Fruit fly (Drosophila melanogaster) whole organism, embryonic: ENCODE results near the gene Elo68alpha.

Experiments used
- Aef1 ChIP-seq: fragments of 200-800 bp; sonication (Bioruptor generic); IDR thresholded peaks from 3 replicates; pipeline ENCODE4 v1.3.6; 2022; ENCODE audit warnings: missing biosample characterization, missing genetic modification characterization
- Asciz ChIP-seq: fragments of 200-800 bp; sonication (Bioruptor generic); optimal IDR thresholded peaks from 2 replicates; lab custom pipeline; 2017; ENCODE audit warnings: missing biosample characterization, mild to moderate bottlenecking, missing genetic modification characterization, missing genetic modification reagents
- CG10209 ChIP-seq: fragments of 200-800 bp; sonication (Bioruptor generic); optimal IDR thresholded peaks from 3 replicates; lab custom pipeline; 2017; ENCODE audit warnings: missing biosample characterization, mild to moderate bottlenecking, missing genetic modification characterization, missing genetic modification reagents
- CG10267 ChIP-seq: fragments of 200-800 bp; sonication (Bioruptor generic); optimal IDR thresholded peaks from 2 replicates; lab custom pipeline; 2018; ENCODE audit warnings: missing biosample characterization, mild to moderate bottlenecking, missing genetic modification characterization, moderate library complexity
- CG10654 ChIP-seq: fragments of 200-800 bp; sonication (Bioruptor generic); optimal IDR thresholded peaks from 2 replicates; lab custom pipeline; 2016; ENCODE audit warnings: missing biosample characterization, missing genetic modification characterization
- CG10959 ChIP-seq: fragments of 200-800 bp; sonication (Bioruptor generic); IDR thresholded peaks from 2 replicates; pipeline ENCODE4 v1.3.6; 2022; ENCODE audit warnings: missing biosample characterization, missing genetic modification characterization
- CG11085 ChIP-seq: fragments of 200-800 bp; sonication (Bioruptor generic); IDR thresholded peaks from 2 replicates; pipeline ENCODE4 v1.3.6; 2022; ENCODE audit warnings: missing biosample characterization, missing genetic modification characterization
- CG12659 ChIP-seq: fragments of 200-800 bp; sonication (Bioruptor generic); optimal IDR thresholded peaks from 3 replicates; lab custom pipeline; 2017; ENCODE audit warnings: mild to moderate bottlenecking, missing biosample characterization, missing genetic modification reagents, missing genetic modification characterization
- CG13287 ChIP-seq: fragments of 200-800 bp; sonication (Bioruptor generic); IDR thresholded peaks from 2 replicates; pipeline ENCODE4 v1.3.6; 2022; ENCODE audit warnings: missing biosample characterization, missing genetic modification characterization; ENCODE audit not compliant: partially characterized antibody
- CG16779 ChIP-seq: fragments of 200-800 bp; sonication (Bioruptor generic); IDR thresholded peaks from 2 replicates; pipeline ENCODE4 v1.3.6; 2022; ENCODE audit warnings: missing biosample characterization, missing genetic modification characterization
- CG17359 ChIP-seq: fragments of 200-800 bp; sonication (Bioruptor generic); optimal IDR thresholded peaks from 3 replicates; lab custom pipeline; 2018; ENCODE audit warnings: missing biosample characterization, mild to moderate bottlenecking, missing genetic modification characterization, moderate library complexity
- CG17568 ChIP-seq: fragments of 200-800 bp; sonication (Bioruptor generic); optimal IDR thresholded peaks from 2 replicates; lab custom pipeline; 2018; ENCODE audit warnings: missing biosample characterization, mild to moderate bottlenecking, missing genetic modification characterization, moderate library complexity
- CG31224 ChIP-seq: fragments of 200-800 bp; sonication (Bioruptor generic); IDR thresholded peaks from 2 replicates; pipeline ENCODE4 v1.3.6; 2022; ENCODE audit warnings: missing biosample characterization, missing genetic modification characterization
- CG33213 ChIP-seq: fragments of 200-800 bp; sonication (Bioruptor generic); optimal IDR thresholded peaks from 3 replicates; lab custom pipeline; 2016; ENCODE audit warnings: missing biosample characterization, missing genetic modification characterization
- CG3407 ChIP-seq: fragments of 200-800 bp; sonication (Bioruptor generic); optimal IDR thresholded peaks from 2 replicates; lab custom pipeline; 2018; ENCODE audit warnings: missing biosample characterization, mild to moderate bottlenecking, missing genetic modification characterization
- CG34224 ChIP-seq: fragments of 200-800 bp; sonication (Bioruptor generic); IDR thresholded peaks from 3 replicates; pipeline ENCODE4 v1.3.6; 2022; ENCODE audit warnings: missing biosample characterization, missing genetic modification characterization; ENCODE audit not compliant: partially characterized antibody
- CG4360 ChIP-seq: fragments of 200-800 bp; sonication (Bioruptor generic); IDR thresholded peaks from 2 replicates; pipeline ENCODE4 v1.3.6; 2022; ENCODE audit warnings: missing biosample characterization, missing genetic modification characterization
- CG4617 ChIP-seq: fragments of 200-800 bp; sonication (Bioruptor generic); optimal IDR thresholded peaks from 3 replicates; lab custom pipeline; 2016; ENCODE audit warnings: missing biosample characterization, missing genetic modification characterization, borderline replicate concordance
- CG6175 ChIP-seq: fragments of 200-800 bp; sonication (Bioruptor generic); IDR thresholded peaks from 3 replicates; pipeline ENCODE4 v1.3.6; 2022; ENCODE audit warnings: missing biosample characterization, missing genetic modification characterization
- CG6813 ChIP-seq: fragments of 200-800 bp; sonication (Bioruptor generic); optimal IDR thresholded peaks from 2 replicates; lab custom pipeline; 2017; ENCODE audit warnings: missing biosample characterization, missing genetic modification characterization, mild to moderate bottlenecking, moderate library complexity, missing genetic modification reagents
- Dek ChIP-seq: fragments of 200-800 bp; sonication (Bioruptor generic); optimal IDR thresholded peaks from 3 replicates; lab custom pipeline; 2019; ENCODE audit warnings: missing biosample characterization, mild to moderate bottlenecking, missing genetic modification characterization, moderate library complexity
- Drgx ChIP-seq: fragments of 200-800 bp; sonication (Bioruptor generic); IDR thresholded peaks from 2 replicates; pipeline ENCODE4 v1.3.6; 2022; ENCODE audit warnings: missing biosample characterization, missing genetic modification characterization
- Ets97D ChIP-seq: fragments of 200-800 bp; sonication (Bioruptor generic); optimal IDR thresholded peaks from 3 replicates; lab custom pipeline; 2016; ENCODE audit warnings: missing biosample characterization, missing genetic modification characterization
- Fer3 ChIP-seq: fragments of 200-800 bp; sonication (Bioruptor generic); optimal IDR thresholded peaks from 2 replicates; lab custom pipeline; 2018; ENCODE audit warnings: missing biosample characterization, mild to moderate bottlenecking, missing genetic modification characterization, moderate library complexity
- Pdp1 ChIP-seq, 2 experiments: fragments of 200-800 bp; sonication (Bioruptor generic); optimal IDR thresholded peaks; 3 replicates each; lab custom pipeline; 2016; ENCODE audit warnings: missing biosample characterization in 2 of 2, missing genetic modification characterization in 2 of 2, mild to moderate bottlenecking in 1 of 2, moderate library complexity in 1 of 2
- Side ChIP-seq: fragments of 200-800 bp; sonication (Bioruptor generic); optimal IDR thresholded peaks from 2 replicates; lab custom pipeline; 2016; ENCODE audit warnings: missing biosample characterization, missing genetic modification characterization
- Vsx1 ChIP-seq: fragments of 200-800 bp; sonication (Bioruptor generic); optimal IDR thresholded peaks from 2 replicates; lab custom pipeline; 2017; ENCODE audit warnings: missing biosample characterization, mild to moderate bottlenecking, missing genetic modification characterization, missing genetic modification reagents
- ara ChIP-seq: fragments of 200-800 bp; sonication (Bioruptor generic); IDR thresholded peaks from 2 replicates; pipeline ENCODE4 v1.3.6; 2022; ENCODE audit warnings: missing biosample characterization, missing genetic modification characterization
- ato ChIP-seq: fragments of 200-800 bp; sonication (Bioruptor generic); IDR thresholded peaks from 2 replicates; pipeline ENCODE4 v1.3.6; 2022; ENCODE audit warnings: missing biosample characterization, missing genetic modification characterization; ENCODE audit not compliant: partially characterized antibody
- bbx ChIP-seq: fragments of 200-800 bp; sonication (Bioruptor generic); IDR thresholded peaks from 2 replicates; pipeline ENCODE4 v1.3.6; 2022; ENCODE audit warnings: missing biosample characterization, missing genetic modification characterization; ENCODE audit not compliant: partially characterized antibody
- btn ChIP-seq: fragments of 200-800 bp; sonication (Bioruptor generic); optimal IDR thresholded peaks from 2 replicates; lab custom pipeline; 2016; ENCODE audit warnings: missing biosample characterization, missing genetic modification characterization
- cg ChIP-seq: fragments of 200-800 bp; sonication (Bioruptor generic); optimal IDR thresholded peaks from 3 replicates; lab custom pipeline; 2019; ENCODE audit warnings: missing biosample characterization, mild to moderate bottlenecking, missing genetic modification characterization, moderate library complexity
- chif ChIP-seq, 2 experiments: fragments of 200-800 bp; sonication (Bioruptor generic); optimal IDR thresholded peaks; 3 replicates each; lab custom pipeline; 2016; ENCODE audit warnings: missing biosample characterization in 2 of 2, missing genetic modification characterization in 2 of 2
- emc ChIP-seq: fragments of 200-800 bp; sonication (Bioruptor generic); optimal IDR thresholded peaks from 2 replicates; lab custom pipeline; 2016; ENCODE audit warnings: missing biosample characterization, missing genetic modification characterization
- grau ChIP-seq: fragments of 200-800 bp; optimal IDR thresholded peaks from 3 replicates; lab custom pipeline; 2019; ENCODE audit warnings: missing biosample characterization, mild to moderate bottlenecking, missing genetic modification characterization, moderate library complexity
- klu ChIP-seq: fragments of 200-800 bp; sonication (Bioruptor generic); IDR thresholded peaks from 2 replicates; pipeline ENCODE4 v1.3.6; 2022; ENCODE audit warnings: missing biosample characterization, missing genetic modification characterization
- lola ChIP-seq, 3 experiments: fragments of >200 bp in 2 of 3; fragments of 200-800 bp in 1 of 3; sonication (Bioruptor generic) in 1 of 3; optimal IDR thresholded peaks; 2 replicates each; lab custom pipeline; 2017 to 2019; ENCODE audit warnings: missing biosample characterization in 3 of 3, missing genetic modification characterization in 3 of 3, mild to moderate bottlenecking in 1 of 3, moderate library complexity in 1 of 3
- nau ChIP-seq: fragments of 200-800 bp; sonication (Bioruptor generic); optimal IDR thresholded peaks from 3 replicates; lab custom pipeline; 2017; ENCODE audit warnings: missing biosample characterization, mild to moderate bottlenecking, missing genetic modification characterization, missing genetic modification reagents
- nerfin-2 ChIP-seq: fragments of 200-800 bp; sonication (Bioruptor generic); IDR thresholded peaks from 2 replicates; pipeline ENCODE4 v1.3.6; 2022; ENCODE audit warnings: missing biosample characterization, missing genetic modification characterization; ENCODE audit not compliant: partially characterized antibody
- org-1 ChIP-seq: fragments of 200-800 bp; sonication (Bioruptor generic); optimal IDR thresholded peaks from 2 replicates; lab custom pipeline; 2017; ENCODE audit warnings: missing biosample characterization, missing genetic modification characterization
- p53 ChIP-seq: fragments of 200-800 bp; sonication (Bioruptor generic); optimal IDR thresholded peaks from 2 replicates; lab custom pipeline; 2016; ENCODE audit warnings: missing biosample characterization, missing genetic modification characterization
- phol ChIP-seq: fragments of 200-800 bp; sonication (Bioruptor generic); optimal IDR thresholded peaks from 3 replicates; lab custom pipeline; 2018; ENCODE audit warnings: missing biosample characterization, mild to moderate bottlenecking, missing genetic modification characterization, moderate library complexity
- pita ChIP-seq: fragments of 200-800 bp; sonication (Bioruptor generic); optimal IDR thresholded peaks from 2 replicates; lab custom pipeline; 2017; ENCODE audit warnings: missing biosample characterization, mild to moderate bottlenecking, missing genetic modification characterization
- repo ChIP-seq: fragments of 200-800 bp; sonication (Bioruptor generic); optimal IDR thresholded peaks from 2 replicates; lab custom pipeline; 2016; ENCODE audit warnings: missing biosample characterization, missing genetic modification characterization
- shn ChIP-seq: fragments of 200-800 bp; sonication (Bioruptor generic); optimal IDR thresholded peaks from 3 replicates; lab custom pipeline; 2016; ENCODE audit warnings: missing biosample characterization, missing genetic modification characterization
- sisA ChIP-seq: fragments of 200-800 bp; sonication (Bioruptor generic); IDR thresholded peaks from 2 replicates; pipeline ENCODE4 v1.3.6; 2022; ENCODE audit warnings: missing biosample characterization, missing genetic modification characterization
- stwl ChIP-seq: fragments of 200-800 bp; sonication (Bioruptor generic); optimal IDR thresholded peaks from 3 replicates; lab custom pipeline; 2018; ENCODE audit warnings: missing biosample characterization, mild to moderate bottlenecking, missing genetic modification characterization, moderate library complexity
- zen2 ChIP-seq: fragments of 200-800 bp; sonication (Bioruptor generic); IDR thresholded peaks from 3 replicates; pipeline ENCODE4 v1.3.6; 2022; ENCODE audit warnings: missing biosample characterization, missing genetic modification characterization; ENCODE audit not compliant: partially characterized antibody
- zfh1 ChIP-seq: fragments of 200-800 bp; sonication (Bioruptor generic); IDR thresholded peaks from 3 replicates; pipeline ENCODE4 v1.3.6; 2022; ENCODE audit warnings: missing biosample characterization, missing genetic modification characterization

Elo68alpha gene

dm6 chr3L:11093046-11093520, 9.7 kb downstream of the Elo68alpha start, which contains the start of gene JIL-1 (continued):
- TF ChIP-seq nerfin-2 (GFP tag; lab: Robert Waterston, UW) (peak; percentile 80), CG6813 (no peak), CG6175 (GFP tag; lab: Robert Waterston, UW) (peak; percentile 71; the same call in 2 of the 3 replicates), CG17359 (tag; lab: Kevin White, UChicago) (peak; percentile 62), zfh1 (peak; percentile 85; the same call in 2 of the 3 replicates), CG31224 (peak; percentile 65), zen2 (GFP tag; lab: Robert Waterston, UW) (peak; percentile 38; the same call in 2 of the 3 replicates), CG4360 (GFP tag; lab: Robert Waterston, UW) (peak; percentile 44), CG17568 (peak; percentile 25), CG3407 (GFP tag; lab: Kevin White, UChicago) (peak; percentile 46), emc (peak; percentile 8), klu (no peak), phol (tag; lab: Kevin White, UChicago) (peak; percentile 65), stwl (tag; lab: Kevin White, UChicago) (peak; percentile 66), org-1 (GFP tag; lab: Kevin White, UChicago) (peak; percentile 15), Drgx (GFP tag; lab: Robert Waterston, UW) (peak; percentile 24; the same call in 1 of the 2 replicates), CG10959 (GFP tag; lab: Robert Waterston, UW) (peak; percentile 56), cg (GFP tag; lab: Kevin White, UChicago) (no peak), CG16779 (GFP tag; lab: Robert Waterston, UW) (peak; percentile 72; the same call in 1 of the 2 replicates), CG10267 (tag; lab: Kevin White, UChicago) (peak; percentile 96), Aef1 (GFP tag; lab: Robert Waterston, UW) (peak; percentile 47), chif (GFP tag; optimal IDR thresholded peaks at IDR 0.05; lab: Kevin White, UChicago) (peak; percentile 2 to 20), Asciz (GFP tag; lab: Kevin White, UChicago) (peak; percentile 33), Ets97D (GFP tag; lab: Kevin White, UChicago) (peak; percentile 54), Fer3 (tag; lab: Kevin White, UChicago) (peak; percentile 54), btn (GFP tag; lab: Kevin White, UChicago) (no peak), sisA (GFP tag; lab: Robert Waterston, UW) (peak; percentile 79), grau (peak; percentile 66), CG10654 (GFP tag; lab: Kevin White, UChicago) (peak; percentile 28), CG12659 (GFP tag; lab: Kevin White, UChicago) (peak; percentile 75), Side (GFP tag; lab: Kevin White, UChicago) (no peak), Vsx1 (GFP tag; lab: Kevin White, UChicago) (peak; percentile 19), CG11085 (peak; percentile 76), ato (GFP tag; lab: Robert Waterston, UW) (peak; percentile 73), CG34224 (GFP tag; lab: Robert Waterston, UW) (peak; percentile 83), nau (GFP tag; lab: Kevin White, UChicago) (no peak), Dek (tag; lab: Kevin White, UChicago) (peak; percentile 65), CG4617 (GFP tag; lab: Kevin White, UChicago) (peak; percentile 9), CG33213 (GFP tag; lab: Kevin White, UChicago) (peak; percentile 58), Pdp1 (GFP tag; optimal IDR thresholded peaks at IDR 0.05; lab: Kevin White, UChicago) (peak; percentile 1 to 59), lola (GFP tag; optimal IDR thresholded peaks at IDR 0.05; lab: Kevin White, UChicago) (peak in 1 of 3 experiments; percentile 30), CG10209 (peak; percentile 59), repo (peak; percentile 19), shn (GFP tag; lab: Kevin White, UChicago) (no peak), p53 (GFP tag; lab: Kevin White, UChicago) (no peak), CG13287 (GFP tag; lab: Robert Waterston, UW) (peak; percentile 88), bbx (GFP tag; lab: Robert Waterston, UW) (peak; percentile 89), pita (GFP tag; lab: Kevin White, UChicago) (no peak), ara (GFP tag; lab: Robert Waterston, UW) (peak; percentile 68; the same call in 1 of the 2 replicates)
